Fruit fly (Drosophila melanogaster) whole organism, adult: Measurements from ENCODE around the gene CG15696.

Experiments
- CG5204 ChIP-seq: fragments of 200-800 bp; sonication (Bioruptor generic); optimal IDR thresholded peaks from 2 replicates; lab custom pipeline; 2016; ENCODE audit warnings: missing biosample characterization, missing genetic modification characterization
- Clk ChIP-seq: fragments of 200-800 bp; sonication (Bioruptor generic); optimal IDR thresholded peaks from 2 replicates; lab custom pipeline; 2017; ENCODE audit warnings: missing biosample characterization, missing genetic modification characterization
- bab1 ChIP-seq: fragments of 200-800 bp; sonication (Bioruptor generic); optimal IDR thresholded peaks from 3 replicates; lab custom pipeline; 2019; ENCODE audit warnings: missing biosample characterization, mild to moderate bottlenecking, missing genetic modification characterization, moderate library complexity
- cic ChIP-seq: fragments of 200-800 bp; sonication (Bioruptor generic); optimal IDR thresholded peaks from 2 replicates; lab custom pipeline; 2017; ENCODE audit warnings: missing biosample characterization, mild to moderate bottlenecking, missing genetic modification characterization, moderate library complexity
- ovo ChIP-seq: fragments of 200-800 bp; sonication (Bioruptor generic); optimal IDR thresholded peaks from 2 replicates; lab custom pipeline; 2016; ENCODE audit warnings: missing biosample characterization, missing genetic modification characterization

DNA sequence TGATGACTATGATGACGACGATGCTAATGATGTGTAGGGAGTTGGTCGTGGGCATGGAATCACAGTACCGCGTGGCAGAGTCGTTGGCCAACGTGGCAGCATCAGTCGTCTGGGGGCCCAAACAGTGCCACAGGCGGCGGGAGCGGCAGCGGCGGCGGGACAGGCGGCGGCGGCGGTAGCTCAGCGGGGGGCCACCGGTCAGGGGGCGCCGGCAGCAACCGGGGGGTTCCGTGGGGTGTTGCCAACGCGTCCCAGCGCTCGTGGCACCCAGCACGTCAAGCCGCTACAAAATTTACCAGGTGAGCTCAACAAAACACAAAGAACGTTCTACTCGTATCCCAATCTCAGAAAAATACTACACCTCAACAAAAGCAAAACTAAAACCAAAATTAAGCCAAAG, 44.6 kb upstream of the CG15696 start:
- no peak for TF ChIP-seq ovo (GFP tag; lab: Kevin White, UChicago)
- no peak for TF ChIP-seq Clk
- TF ChIP-seq cic (GFP tag; lab: Kevin White, UChicago): no peak
- no peak for TF ChIP-seq CG5204
- no peak for TF ChIP-seq bab1
